Fruit fly (Drosophila melanogaster): ENCODE data around the gene CG13293.
A peak's percentile ranks its signal among the peaks of the same experiment; 100 is the strongest.

The CG13293 gene

dm6 chr3L:6071454-6072189 is 11.1 kb upstream of the CG13293 start, which contains the start of gene CG6602 (continued):
- TF ChIP-seq sima (GFP tag; optimal IDR thresholded peaks at IDR 0.05) = no peak
- TF ChIP-seq pita (GFP tag; optimal IDR thresholded peaks at IDR 0.05) = peak; percentile 37
- no peak for TF ChIP-seq CG17568 (GFP tag; optimal IDR thresholded peaks at IDR 0.05)
- TF ChIP-seq esg (GFP tag; conservative IDR thresholded peaks at IDR 0.05) = peak; percentile 29; the same call in 1 of the 2 replicates
- TF ChIP-seq CG33213 (GFP tag; optimal IDR thresholded peaks at IDR 0.05) = peak; percentile 64
- TF ChIP-seq run (tag; optimal IDR thresholded peaks at IDR 0.05) = no peak
- TF ChIP-seq da (GFP tag; optimal IDR thresholded peaks at IDR 0.05) = no peak
- TF ChIP-seq corto (GFP tag; optimal IDR thresholded peaks at IDR 0.05) = no peak
- no peak for TF ChIP-seq chinmo (GFP tag; IDR thresholded peaks at IDR 0.05; ENCODE audit: partially characterized antibody)
- TF ChIP-seq lov (optimal IDR thresholded peaks at IDR 0.05) = no peak
- peak; percentile 68 for TF ChIP-seq lov (GFP tag; IDR thresholded peaks at IDR 0.05)
- peak; percentile 88 for TF ChIP-seq Meics (GFP tag; optimal IDR thresholded peaks at IDR 0.05)
- peak; percentile 76 for TF ChIP-seq CG17359 (tag; optimal IDR thresholded peaks at IDR 0.05)
- TF ChIP-seq CG34224 (GFP tag; IDR thresholded peaks at IDR 0.05; ENCODE audit: partially characterized antibody) = no peak
- TF ChIP-seq CG4328 (GFP tag; optimal IDR thresholded peaks at IDR 0.05) = peak; percentile 77
- TF ChIP-seq Antp (GFP tag; optimal IDR thresholded peaks at IDR 0.05) = peak; percentile 10
- TF ChIP-seq CG9437 (GFP tag; optimal IDR thresholded peaks at IDR 0.05) = peak; percentile 29
- TF ChIP-seq CG2199 (GFP tag; IDR thresholded peaks at IDR 0.05) = peak; percentile 57; the same call in 2 of the 3 replicates
- 0 out of 2 replicates have a peak, but pooled peaks have one; percentile 38 for TF ChIP-seq CG4404 (GFP tag; IDR thresholded peaks at IDR 0.05)
- peak; percentile 44 for TF ChIP-seq CG6254 (GFP tag; optimal IDR thresholded peaks at IDR 0.05)
- no peak for TF ChIP-seq Dll (GFP tag; IDR thresholded peaks at IDR 0.05; ENCODE audit: partially characterized antibody)
- TF ChIP-seq grau (tag; optimal IDR thresholded peaks at IDR 0.05) = peak; percentile 48
- TF ChIP-seq Lim3 (GFP tag; IDR thresholded peaks at IDR 0.05) = no peak
- peak; percentile 92 for TF ChIP-seq Med (GFP tag)
- peak; percentile 59 for TF ChIP-seq Blimp-1 (GFP tag; optimal IDR thresholded peaks at IDR 0.05)
- peak; percentile 24 for TF ChIP-seq CG1647 (GFP tag; optimal IDR thresholded peaks at IDR 0.05)
- TF ChIP-seq bigmax (GFP tag; optimal IDR thresholded peaks at IDR 0.05) = no peak
- TF ChIP-seq Sry-δ (GFP tag; optimal IDR thresholded peaks at IDR 0.05) = peak; percentile 30
- TF ChIP-seq CG15514 (GFP tag; optimal IDR thresholded peaks at IDR 0.05) = peak; percentile 82
- peak; percentile 45 for TF ChIP-seq HLH54F (GFP tag; optimal IDR thresholded peaks at IDR 0.05)
- peak; percentile 25 for TF ChIP-seq CG8290 (GFP tag; optimal IDR thresholded peaks at IDR 0.05)
- peak in 1 of 2 experiments; percentile 67 for TF ChIP-seq CG8290 (tag; optimal IDR thresholded peaks at IDR 0.05)
- no peak for TF ChIP-seq CG13287 (GFP tag; IDR thresholded peaks at IDR 0.05; ENCODE audit: partially characterized antibody)
- peak; percentile 92 for TF ChIP-seq vvl (GFP tag; IDR thresholded peaks at IDR 0.05)
- TF ChIP-seq D19B (GFP tag; optimal IDR thresholded peaks at IDR 0.05) = peak; percentile 69
- peak; percentile 45 for TF ChIP-seq eyg (GFP tag; optimal IDR thresholded peaks at IDR 0.05)
- peak; percentile 25; the same call in 1 of the 3 replicates for TF ChIP-seq CG3726 (GFP tag; IDR thresholded peaks at IDR 0.05)
- peak; percentile 33 to 41 for TF ChIP-seq Pdp1 (GFP tag; optimal IDR thresholded peaks at IDR 0.05)
- peak; percentile 68 for TF ChIP-seq tio (GFP tag; optimal IDR thresholded peaks at IDR 0.05)
- peak; percentile 47; the same call in 1 of the 2 replicates for TF ChIP-seq Nf-YA (GFP tag; IDR thresholded peaks at IDR 0.05)
- peak; percentile 55 for TF ChIP-seq ewg (GFP tag; optimal IDR thresholded peaks at IDR 0.05)
- peak; percentile 80 for TF ChIP-seq Asciz (GFP tag; optimal IDR thresholded peaks at IDR 0.05)
- peak; percentile 61 for TF ChIP-seq nmo (GFP tag; optimal IDR thresholded peaks at IDR 0.05)
- peak; percentile 18; the same call in 1 of the 2 replicates for TF ChIP-seq Ravus (GFP tag; IDR thresholded peaks at IDR 0.05)
- TF ChIP-seq lola (GFP tag; optimal IDR thresholded peaks at IDR 0.05) = no peak
- peak; percentile 43 for TF ChIP-seq CG5245 (GFP tag; optimal IDR thresholded peaks at IDR 0.05)
- peak; percentile 25; the same call in 1 of the 2 replicates for TF ChIP-seq CG10321 (GFP tag; IDR thresholded peaks at IDR 0.05)
- TF ChIP-seq CG31388 (GFP tag; optimal IDR thresholded peaks at IDR 0.05) = no peak
- no peak for TF ChIP-seq her (GFP tag; optimal IDR thresholded peaks at IDR 0.05)
